Fruit fly (Drosophila melanogaster) whole organism, adult: ENCODE measurements around the gene vari.

Experiments
- CG1620 ChIP-seq: fragments of 200-800 bp; sonication (Bioruptor generic); optimal IDR thresholded peaks from 2 replicates; lab custom pipeline; 2016; ENCODE audit warnings: missing biosample characterization, missing genetic modification characterization
- CG33017 ChIP-seq: fragments of 200-800 bp; sonication (Bioruptor generic); optimal IDR thresholded peaks from 2 replicates; lab custom pipeline; 2018; ENCODE audit warnings: missing biosample characterization, mild to moderate bottlenecking, missing genetic modification characterization, moderate library complexity
- CG5204 ChIP-seq: fragments of 200-800 bp; sonication (Bioruptor generic); optimal IDR thresholded peaks from 2 replicates; lab custom pipeline; 2016; ENCODE audit warnings: missing biosample characterization, missing genetic modification characterization
- CG7045 ChIP-seq: fragments of 200-800 bp; sonication (Bioruptor generic); optimal IDR thresholded peaks from 2 replicates; lab custom pipeline; 2017; ENCODE audit warnings: missing biosample characterization, mild to moderate bottlenecking, missing genetic modification characterization
- CG7101 ChIP-seq: fragments of 200-800 bp; sonication (Bioruptor generic); optimal IDR thresholded peaks from 2 replicates; lab custom pipeline; 2018; ENCODE audit warnings: missing biosample characterization, mild to moderate bottlenecking, missing genetic modification characterization, moderate library complexity
- Clk ChIP-seq: fragments of 200-800 bp; sonication (Bioruptor generic); optimal IDR thresholded peaks from 2 replicates; lab custom pipeline; 2017; ENCODE audit warnings: missing biosample characterization, missing genetic modification characterization
- Mnt ChIP-seq: fragments of 200-800 bp; sonication (Bioruptor generic); optimal IDR thresholded peaks from 2 replicates; lab custom pipeline; 2016; ENCODE audit warnings: missing biosample characterization, mild to moderate bottlenecking, missing genetic modification characterization
- bab1 ChIP-seq: fragments of 200-800 bp; sonication (Bioruptor generic); optimal IDR thresholded peaks from 3 replicates; lab custom pipeline; 2019; ENCODE audit warnings: missing biosample characterization, mild to moderate bottlenecking, missing genetic modification characterization, moderate library complexity
- cic ChIP-seq: fragments of 200-800 bp; sonication (Bioruptor generic); optimal IDR thresholded peaks from 2 replicates; lab custom pipeline; 2017; ENCODE audit warnings: missing biosample characterization, mild to moderate bottlenecking, missing genetic modification characterization, moderate library complexity
- cnc ChIP-seq, 2 experiments: fragments of >200 bp; optimal IDR thresholded peaks; 2 replicates each; lab custom pipeline; 2017
- ovo ChIP-seq: fragments of 200-800 bp; sonication (Bioruptor generic); optimal IDR thresholded peaks from 2 replicates; lab custom pipeline; 2016; ENCODE audit warnings: missing biosample characterization, missing genetic modification characterization
- pad ChIP-seq: fragments of 200-800 bp; sonication (Bioruptor generic); optimal IDR thresholded peaks from 3 replicates; lab custom pipeline; 2017; ENCODE audit warnings: missing biosample characterization, missing genetic modification characterization, mild to moderate bottlenecking, moderate library complexity, missing genetic modification reagents

- TF ChIP-seq Mnt: no peak
- TF ChIP-seq bab1 (GFP tag; lab: Kevin White, UChicago): no peak
- no peak for TF ChIP-seq CG5204 (GFP tag; lab: Kevin White, UChicago)
- no peak for TF ChIP-seq cnc (optimal IDR thresholded peaks at IDR 0.05; lab: Kevin White, UChicago)
- TF ChIP-seq Clk (GFP tag; lab: Kevin White, UChicago): no peak
- TF ChIP-seq CG7045: no peak
- TF ChIP-seq ovo (GFP tag; lab: Kevin White, UChicago): no peak
- TF ChIP-seq pad (GFP tag; lab: Kevin White, UChicago): no peak
- no peak for TF ChIP-seq CG1620 (GFP tag; lab: Kevin White, UChicago)
- no peak for TF ChIP-seq CG7101 (tag; lab: Kevin White, UChicago)
- no peak for TF ChIP-seq CG33017 (tag; lab: Kevin White, UChicago)
- TF ChIP-seq cic: no peak
Measured at dm6 chr2L:20795774-20796173, 1.1 kb downstream of the vari start.
